Fruit fly (Drosophila melanogaster) whole organism, embryonic: ENCODE results near the gene CG32276.

Source experiments
- Antp ChIP-seq: fragments of 200-800 bp; sonication (Bioruptor generic); optimal IDR thresholded peaks from 3 replicates; lab custom pipeline; 2016; ENCODE audit warnings: missing biosample characterization, missing genetic modification characterization
- B-H1 ChIP-seq: fragments of 200-800 bp; sonication (Bioruptor generic); IDR thresholded peaks from 3 replicates; pipeline ENCODE4 v1.3.6; 2022; ENCODE audit warnings: missing biosample characterization, missing genetic modification characterization
- Blimp-1 ChIP-seq: fragments of 200-800 bp; sonication (Bioruptor generic); optimal IDR thresholded peaks from 3 replicates; lab custom pipeline; 2018; ENCODE audit warnings: missing biosample characterization, missing genetic modification characterization, mild to moderate bottlenecking, moderate library complexity, missing genetic modification reagents
- CG10543 ChIP-seq: fragments of 200-800 bp; sonication (Bioruptor generic); optimal IDR thresholded peaks from 3 replicates; lab custom pipeline; 2017; ENCODE audit warnings: missing biosample characterization, mild to moderate bottlenecking, missing genetic modification characterization, moderate library complexity
- CG11085 ChIP-seq: fragments of 200-800 bp; sonication (Bioruptor generic); IDR thresholded peaks from 2 replicates; pipeline ENCODE4 v1.3.6; 2022; ENCODE audit warnings: missing biosample characterization, missing genetic modification characterization
- CG11696 ChIP-seq: fragments of 200-800 bp; sonication (Bioruptor generic); IDR thresholded peaks from 2 replicates; pipeline ENCODE4 v1.3.6; 2022; ENCODE audit warnings: missing biosample characterization, missing genetic modification characterization
- CG1233 ChIP-seq: fragments of 200-800 bp; sonication (Bioruptor generic); optimal IDR thresholded peaks from 4 replicates; lab custom pipeline; 2018; ENCODE audit warnings: missing biosample characterization, mild to moderate bottlenecking, missing genetic modification characterization
- CG12659 ChIP-seq: fragments of 200-800 bp; sonication (Bioruptor generic); optimal IDR thresholded peaks from 3 replicates; lab custom pipeline; 2017; ENCODE audit warnings: mild to moderate bottlenecking, missing biosample characterization, missing genetic modification reagents, missing genetic modification characterization
- CG13123 ChIP-seq: fragments of 200-800 bp; sonication (Bioruptor generic); optimal IDR thresholded peaks from 2 replicates; lab custom pipeline; 2016; ENCODE audit warnings: missing biosample characterization, missing genetic modification characterization
- CG16815 ChIP-seq: fragments of 200-800 bp; sonication (Bioruptor generic); optimal IDR thresholded peaks from 3 replicates; lab custom pipeline; 2017; ENCODE audit warnings: missing biosample characterization, mild to moderate bottlenecking, missing genetic modification characterization
- CG30431 ChIP-seq: fragments of 200-800 bp; sonication (Bioruptor generic); optimal IDR thresholded peaks from 2 replicates; lab custom pipeline; 2017; ENCODE audit warnings: missing biosample characterization, missing genetic modification characterization
- CG3065 ChIP-seq: fragments of 200-800 bp; sonication (Bioruptor generic); optimal IDR thresholded peaks from 2 replicates; lab custom pipeline; 2016; ENCODE audit warnings: missing biosample characterization, missing genetic modification characterization
- CG4707 ChIP-seq: fragments of 200-800 bp; sonication (Bioruptor generic); optimal IDR thresholded peaks from 2 replicates; lab custom pipeline; 2018; ENCODE audit warnings: missing biosample characterization, mild to moderate bottlenecking, missing genetic modification characterization, moderate library complexity
- CG4820 ChIP-seq: fragments of 200-800 bp; sonication (Bioruptor generic); optimal IDR thresholded peaks from 3 replicates; lab custom pipeline; 2016; ENCODE audit warnings: missing biosample characterization, missing genetic modification characterization
- CG7963 ChIP-seq: fragments of 200-800 bp; sonication (Bioruptor generic); IDR thresholded peaks from 3 replicates; pipeline ENCODE4 v1.3.6; 2022; ENCODE audit warnings: missing biosample characterization, missing genetic modification characterization; ENCODE audit not compliant: partially characterized antibody
- CG8290 ChIP-seq, 3 experiments: fragments of 200-800 bp; sonication (Bioruptor generic); optimal IDR thresholded peaks; 2 replicates each; lab custom pipeline; 2016 to 2019; ENCODE audit warnings: missing biosample characterization in 3 of 3, missing genetic modification characterization in 3 of 3, mild to moderate bottlenecking in 2 of 3, moderate library complexity in 1 of 3
- CG9817 ChIP-seq: fragments of 200-800 bp; sonication (Bioruptor generic); optimal IDR thresholded peaks from 2 replicates; lab custom pipeline; 2018; ENCODE audit warnings: missing biosample characterization, mild to moderate bottlenecking, missing genetic modification characterization, moderate library complexity
- D ChIP-seq, 2 experiments: fragments of 200-800 bp in 1 of 2; fragments of >200 bp in 1 of 2; sonication (Bioruptor generic) in 1 of 2; optimal IDR thresholded peaks; 2 replicates in 1 of 2; 3 replicates in 1 of 2; lab custom pipeline; 2017; ENCODE audit warnings: mild to moderate bottlenecking in 1 of 2, missing biosample characterization in 1 of 2, missing genetic modification characterization in 1 of 2, missing genetic modification reagents in 1 of 2
- D19A ChIP-seq: fragments of 200-800 bp; optimal IDR thresholded peaks from 3 replicates; lab custom pipeline; 2019; ENCODE audit warnings: missing biosample characterization, mild to moderate bottlenecking, missing genetic modification characterization, moderate library complexity
- Dp ChIP-seq: fragments of 200-800 bp; sonication (Bioruptor generic); optimal IDR thresholded peaks from 2 replicates; lab custom pipeline; 2018; ENCODE audit warnings: missing biosample characterization, mild to moderate bottlenecking, missing genetic modification characterization, moderate library complexity
- HLH54F ChIP-seq: fragments of 200-800 bp; sonication (Bioruptor generic); optimal IDR thresholded peaks from 3 replicates; lab custom pipeline; 2016; ENCODE audit warnings: missing biosample characterization, missing genetic modification characterization
- Rx ChIP-seq: fragments of 200-800 bp; sonication (Bioruptor generic); IDR thresholded peaks from 2 replicates; pipeline ENCODE4 v1.3.6; 2022; ENCODE audit warnings: missing biosample characterization, missing genetic modification characterization
- TFAM ChIP-seq: fragments of 200-800 bp; sonication (Bioruptor generic); optimal IDR thresholded peaks from 2 replicates; lab custom pipeline; 2017; ENCODE audit warnings: missing biosample characterization, missing genetic modification characterization, inconsistent platforms
- Trl ChIP-seq, 3 experiments: fragments of >200 bp in 2 of 3; fragments of 200-800 bp in 1 of 3; sonication (Bioruptor generic) in 1 of 3; optimal IDR thresholded peaks; 2 replicates in 1 of 3; 3 replicates in 2 of 3; lab custom pipeline; 2016 to 2017; ENCODE audit warnings: missing biosample characterization in 1 of 3, missing genetic modification characterization in 1 of 3
- amos ChIP-seq: fragments of 200-800 bp; sonication (Bioruptor generic); IDR thresholded peaks from 2 replicates; pipeline ENCODE4 v1.3.6; 2022; ENCODE audit warnings: missing biosample characterization, missing genetic modification characterization; ENCODE audit not compliant: partially characterized antibody
- bowl ChIP-seq: fragments of 200-800 bp; sonication (Bioruptor generic); IDR thresholded peaks from 2 replicates; pipeline ENCODE4 v1.3.6; 2022; ENCODE audit warnings: missing biosample characterization, missing genetic modification characterization
- cad ChIP-seq: fragments of >200 bp; optimal IDR thresholded peaks from 2 replicates; lab custom pipeline; 2017; ENCODE audit warnings: missing biosample characterization, missing genetic modification characterization
- cg ChIP-seq: fragments of 200-800 bp; sonication (Bioruptor generic); optimal IDR thresholded peaks from 3 replicates; lab custom pipeline; 2019; ENCODE audit warnings: missing biosample characterization, mild to moderate bottlenecking, missing genetic modification characterization, moderate library complexity
- chinmo ChIP-seq: fragments of 200-800 bp; sonication (Bioruptor generic); IDR thresholded peaks from 4 replicates; pipeline ENCODE4 v1.3.6; 2022; ENCODE audit warnings: missing biosample characterization, missing genetic modification characterization; ENCODE audit not compliant: partially characterized antibody
- chm ChIP-seq: fragments of 200-800 bp; sonication (Bioruptor generic); IDR thresholded peaks from 2 replicates; pipeline ENCODE4 v1.3.6; 2022; ENCODE audit warnings: missing biosample characterization, missing genetic modification characterization
- danr ChIP-seq: fragments of 200-800 bp; sonication (Bioruptor generic); IDR thresholded peaks from 2 replicates; pipeline ENCODE4 v1.3.6; 2022; ENCODE audit warnings: missing biosample characterization, missing genetic modification characterization
- dysf ChIP-seq: fragments of 200-800 bp; sonication (Bioruptor generic); IDR thresholded peaks from 3 replicates; pipeline ENCODE4 v1.3.6; 2022; ENCODE audit warnings: missing biosample characterization, missing genetic modification characterization
- ems ChIP-seq: fragments of 200-800 bp; sonication (Bioruptor generic); optimal IDR thresholded peaks from 3 replicates; lab custom pipeline; 2016; ENCODE audit warnings: missing biosample characterization, missing genetic modification characterization
- gcm2 ChIP-seq: fragments of 200-800 bp; sonication (Bioruptor generic); optimal IDR thresholded peaks from 2 replicates; lab custom pipeline; 2016; ENCODE audit warnings: missing biosample characterization, missing genetic modification characterization
- grau ChIP-seq: fragments of 200-800 bp; optimal IDR thresholded peaks from 3 replicates; lab custom pipeline; 2019; ENCODE audit warnings: missing biosample characterization, mild to moderate bottlenecking, missing genetic modification characterization, moderate library complexity
- hb ChIP-seq: fragments of 200-800 bp; sonication (Bioruptor generic); IDR thresholded peaks from 3 replicates; pipeline ENCODE4 v1.3.6; 2022; ENCODE audit warnings: missing biosample characterization, missing genetic modification characterization; ENCODE audit not compliant: partially characterized antibody
- lilli ChIP-seq: fragments of 200-800 bp; sonication (Bioruptor generic); optimal IDR thresholded peaks from 3 replicates; lab custom pipeline; 2016; ENCODE audit warnings: missing biosample characterization, missing genetic modification characterization
- oc ChIP-seq: fragments of 200-800 bp; sonication (Bioruptor generic); optimal IDR thresholded peaks from 2 replicates; lab custom pipeline; 2018; ENCODE audit warnings: missing biosample characterization, mild to moderate bottlenecking, missing genetic modification characterization, moderate library complexity
- psq ChIP-seq: fragments of 200-800 bp; sonication (Bioruptor generic); optimal IDR thresholded peaks from 2 replicates; lab custom pipeline; 2017; ENCODE audit warnings: missing biosample characterization, missing genetic modification characterization
- rib ChIP-seq: fragments of 200-800 bp; sonication (Bioruptor generic); IDR thresholded peaks from 2 replicates; pipeline ENCODE4 v1.3.6; 2022; ENCODE audit warnings: missing biosample characterization, missing genetic modification characterization
- ro ChIP-seq: fragments of 200-800 bp; sonication (Bioruptor generic); IDR thresholded peaks from 2 replicates; pipeline ENCODE4 v1.3.6; 2022; ENCODE audit warnings: missing biosample characterization, missing genetic modification characterization
- sisA ChIP-seq: fragments of 200-800 bp; sonication (Bioruptor generic); IDR thresholded peaks from 2 replicates; pipeline ENCODE4 v1.3.6; 2022; ENCODE audit warnings: missing biosample characterization, missing genetic modification characterization
- sqz ChIP-seq: fragments of 200-800 bp; sonication (Bioruptor generic); optimal IDR thresholded peaks from 3 replicates; lab custom pipeline; 2018; ENCODE audit warnings: missing biosample characterization, mild to moderate bottlenecking, missing genetic modification characterization
- stc ChIP-seq: fragments of 200-800 bp; sonication (Bioruptor generic); IDR thresholded peaks from 2 replicates; pipeline ENCODE4 v1.3.6; 2022; ENCODE audit warnings: missing biosample characterization, missing genetic modification characterization
- usp ChIP-seq: fragments of >200 bp; optimal IDR thresholded peaks from 2 replicates; lab custom pipeline; 2017; ENCODE audit warnings: missing biosample characterization, missing genetic modification characterization
- vfl ChIP-seq: fragments of 200-800 bp; sonication (Bioruptor generic); optimal IDR thresholded peaks from 2 replicates; lab custom pipeline; 2016; ENCODE audit warnings: missing biosample characterization, missing genetic modification characterization

The CG32276 gene

DNA sequence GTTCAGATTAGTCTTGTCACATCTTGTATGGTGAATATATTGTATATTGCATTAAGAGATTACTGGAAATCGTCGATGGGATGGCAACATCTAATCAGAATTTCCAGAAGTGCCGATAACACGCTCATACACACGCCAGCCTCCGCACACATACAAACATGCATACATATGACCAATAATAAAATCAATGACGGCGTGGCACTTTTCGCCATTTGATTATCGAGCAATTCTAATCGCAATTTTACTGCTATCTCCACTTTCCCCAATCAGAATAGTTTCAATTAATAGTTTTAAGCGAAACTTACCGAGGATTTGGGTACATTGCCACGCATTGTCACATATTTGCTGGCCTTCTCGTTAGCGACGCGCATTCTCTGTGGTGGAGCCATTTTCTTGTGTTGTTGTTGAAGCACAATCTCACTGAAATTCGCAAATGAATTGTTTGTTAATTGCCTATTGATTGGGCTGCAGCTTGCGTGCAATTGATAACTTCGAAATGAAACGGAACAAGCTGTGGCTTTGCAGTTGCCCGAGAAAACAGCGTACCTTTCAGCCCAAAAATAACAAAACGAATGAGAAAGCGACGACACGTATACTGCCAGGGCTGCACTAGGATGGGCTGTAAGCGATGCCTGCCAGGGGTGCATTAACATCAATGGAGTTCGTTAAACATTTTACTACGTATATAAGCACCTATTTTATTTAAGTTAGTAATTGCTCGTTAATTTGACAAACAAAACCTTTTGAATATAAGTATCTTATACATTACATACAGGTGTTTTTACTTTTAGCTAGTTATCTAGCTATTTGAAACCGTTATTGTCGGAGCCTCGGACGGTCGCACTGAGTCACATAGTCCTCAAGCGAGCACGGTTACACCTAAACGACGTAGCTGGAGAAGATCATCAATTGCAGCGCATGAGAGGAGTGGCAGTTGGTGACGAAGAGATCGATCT lies at the start of gene CG32276, which contains the start of gene gry (continued):
- peak; percentile 22 for TF ChIP-seq Dp (GFP tag; lab: Kevin White, UChicago)
- peak; percentile 14; the same call in 1 of the 2 replicates for TF ChIP-seq Rx
- TF ChIP-seq vfl (GFP tag; lab: Kevin White, UChicago): peak; percentile 77
- peak; percentile 54 for TF ChIP-seq CG13123
- TF ChIP-seq CG4707: no peak
- peak; percentile 74 for TF ChIP-seq chm
- peak; percentile 62; the same call in 1 of the 2 replicates for TF ChIP-seq sisA (GFP tag; lab: Robert Waterston, UW)
- TF ChIP-seq hb (GFP tag; lab: Robert Waterston, UW): no peak
- no peak; the same call in 1 of the 2 replicates for TF ChIP-seq amos (GFP tag; lab: Robert Waterston, UW)
- TF ChIP-seq usp (GFP tag; lab: Kevin White, UChicago): no peak
- TF ChIP-seq ems (GFP tag; lab: Kevin White, UChicago): peak; percentile 83
- no peak; the same call in 2 of the 3 replicates for TF ChIP-seq B-H1
- peak; percentile 5 for TF ChIP-seq TFAM (GFP tag; lab: Kevin White, UChicago)
- TF ChIP-seq grau (tag; lab: Kevin White, UChicago): no peak
- peak in 1 of 2 experiments; percentile 14 for TF ChIP-seq Trl (optimal IDR thresholded peaks at IDR 0.05; lab: Kevin White, UChicago)
- TF ChIP-seq Trl (GFP tag; optimal IDR thresholded peaks at IDR 0.05; lab: Kevin White, UChicago): peak; percentile 85
- no peak for TF ChIP-seq oc (tag; lab: Kevin White, UChicago)
- TF ChIP-seq HLH54F (GFP tag; lab: Kevin White, UChicago): peak; percentile 85
- peak; percentile 50 for TF ChIP-seq CG3065 (GFP tag; lab: Kevin White, UChicago)
- peak; percentile 47 for TF ChIP-seq psq (GFP tag; lab: Kevin White, UChicago)
- TF ChIP-seq ro (GFP tag; lab: Robert Waterston, UW): 0 out of 2 replicates have a peak, but pooled peaks have one; percentile 16
- peak; percentile 67 for TF ChIP-seq CG9817
- TF ChIP-seq CG11085 (GFP tag; lab: Robert Waterston, UW): 0 out of 2 replicates have a peak, but pooled peaks have one; percentile 27
- TF ChIP-seq lilli: peak; percentile 88
- TF ChIP-seq CG10543 (GFP tag; lab: Kevin White, UChicago): peak; percentile 79
- TF ChIP-seq CG30431 (GFP tag; lab: Kevin White, UChicago): peak; percentile 9
- TF ChIP-seq CG7963 (GFP tag; lab: Robert Waterston, UW): no peak
- 0 out of 4 replicates have a peak, but pooled peaks have one; percentile 54 for TF ChIP-seq chinmo (GFP tag; lab: Robert Waterston, UW)
- no peak for TF ChIP-seq CG11696 (GFP tag; lab: Robert Waterston, UW)
- TF ChIP-seq gcm2: peak; percentile 39
- TF ChIP-seq cad (GFP tag; lab: Kevin White, UChicago): no peak
- peak; percentile 63 for TF ChIP-seq danr (GFP tag; lab: Robert Waterston, UW)
- no peak for TF ChIP-seq Blimp-1 (GFP tag; lab: Kevin White, UChicago)
- TF ChIP-seq bowl (GFP tag; lab: Robert Waterston, UW): no peak
- peak; percentile 27 for TF ChIP-seq D (optimal IDR thresholded peaks at IDR 0.05; lab: Kevin White, UChicago)
- peak; percentile 48 for TF ChIP-seq D (GFP tag; optimal IDR thresholded peaks at IDR 0.05; lab: Kevin White, UChicago)
- TF ChIP-seq dysf (GFP tag; lab: Robert Waterston, UW): peak; percentile 74
- TF ChIP-seq CG16815 (GFP tag; lab: Kevin White, UChicago): peak; percentile 47
- peak; percentile 79 for TF ChIP-seq Antp (GFP tag; lab: Kevin White, UChicago)
- TF ChIP-seq D19A (tag; lab: Kevin White, UChicago): no peak
- no peak for TF ChIP-seq CG8290 (GFP tag; optimal IDR thresholded peaks at IDR 0.05; lab: Kevin White, UChicago)
- TF ChIP-seq CG8290 (tag; optimal IDR thresholded peaks at IDR 0.05; lab: Kevin White, UChicago): peak in 1 of 2 experiments; percentile 15
- TF ChIP-seq CG12659 (GFP tag; lab: Kevin White, UChicago): peak; percentile 89
- TF ChIP-seq cg: peak; percentile 73
- TF ChIP-seq sqz (GFP tag; lab: Kevin White, UChicago): no peak
- TF ChIP-seq stc (GFP tag; lab: Robert Waterston, UW): peak; percentile 62
- no peak for TF ChIP-seq rib (GFP tag; lab: Robert Waterston, UW)
- TF ChIP-seq CG1233 (GFP tag; lab: Kevin White, UChicago): peak; percentile 67
- peak; percentile 77 for TF ChIP-seq CG4820 (GFP tag; lab: Kevin White, UChicago)
